Worm (Caenorhabditis elegans): ENCODE measurements around the gene mig-38.

DNA sequence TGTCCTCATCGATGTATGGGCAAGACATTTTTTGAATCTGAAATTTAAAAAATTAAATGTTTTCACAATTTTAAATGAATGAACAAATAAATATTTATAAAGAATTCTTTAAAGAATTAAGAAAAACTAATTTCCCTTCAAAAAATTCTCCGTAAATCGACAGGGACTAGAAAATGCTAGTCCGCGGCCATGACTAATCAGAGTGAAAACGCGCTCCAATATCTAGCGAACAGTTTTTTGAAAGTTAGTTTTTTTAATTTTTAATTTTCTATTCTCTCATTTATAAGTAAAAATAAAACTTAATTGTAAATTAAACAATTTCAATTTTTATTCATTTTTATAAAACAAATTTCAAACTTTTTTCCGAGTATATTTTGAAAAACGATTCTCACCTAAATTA is 1.2 kb upstream of the mig-38 start:
- 0 out of 2 replicates have a peak, but pooled peaks have one; percentile 28 for TF ChIP-seq pes-1 (GFP tag; IDR thresholded peaks at IDR 0.05)
- TF ChIP-seq scrt-1 (GFP tag; IDR thresholded peaks at IDR 0.05) = no peak
- TF ChIP-seq sea-1 (GFP tag; conservative IDR thresholded peaks at IDR 0.05) = no peak

Data from whole organism, early embryonic.